Fruit fly (Drosophila melanogaster): ENCODE measurements around the gene mdy.

DNA sequence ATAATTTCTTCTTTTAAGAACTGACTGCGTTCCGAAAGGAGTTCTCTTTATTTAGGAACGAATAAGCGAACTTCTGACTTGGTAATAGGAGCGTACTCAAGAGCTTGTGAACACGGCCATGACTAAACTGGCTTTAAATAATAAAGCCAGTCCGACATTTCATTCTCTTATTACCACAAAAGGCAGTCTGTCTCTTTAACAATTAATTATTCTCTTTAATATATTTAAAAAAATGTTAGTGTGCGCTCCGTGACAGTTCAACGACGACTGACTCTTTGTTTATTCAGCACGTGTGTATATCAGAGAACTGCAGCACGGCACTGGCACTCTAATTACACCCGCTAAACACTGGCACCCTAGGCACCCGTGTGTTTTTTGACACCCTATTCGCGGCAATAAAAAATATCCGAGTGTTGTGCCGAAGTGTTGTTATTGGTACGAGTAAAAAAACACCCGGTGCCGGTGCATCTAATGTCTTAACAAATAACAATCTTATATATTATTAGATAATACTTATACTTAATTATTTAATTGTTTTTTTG is 42.1 kb downstream of the mdy start, which contains the start of gene CG31809:
- TF ChIP-seq psq (optimal IDR thresholded peaks at IDR 0.05) (no peak), insv (optimal IDR thresholded peaks at IDR 0.05) (no peak)
